Worm (Caenorhabditis elegans): ENCODE measurements around the gene sdz-4.

DNA sequence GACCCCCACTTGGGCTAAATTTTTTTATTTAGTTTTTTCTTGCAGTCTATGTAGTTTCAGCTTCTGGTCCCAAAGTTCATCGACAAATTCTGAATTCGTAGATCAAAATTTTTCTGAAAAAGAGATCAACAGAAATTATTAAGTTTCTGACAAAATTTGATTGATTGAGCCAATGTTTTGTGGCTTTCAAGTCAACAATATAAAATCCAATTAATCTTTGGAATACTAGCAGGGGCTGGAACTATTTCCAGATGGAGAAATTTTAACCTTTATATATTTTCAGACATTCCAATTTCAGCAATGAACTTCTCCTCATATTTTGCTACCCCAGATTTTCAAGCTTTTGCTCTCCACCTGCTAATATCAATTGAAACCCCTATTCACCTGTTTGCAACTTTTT lies 24.1 kb downstream of the sdz-4 start, which contains the start of gene srh-274:
- no peak for TF ChIP-seq pha-4 (tag; optimal IDR thresholded peaks at IDR 0.05)
- no peak for TF ChIP-seq pqm-1 (tag; optimal IDR thresholded peaks at IDR 0.05)
- no peak for TF ChIP-seq mdl-1 (tag; optimal IDR thresholded peaks at IDR 0.05)

All from whole organism, L3 larva.